Worm (Caenorhabditis elegans) whole organism, L2 larva: ENCODE data around the gene Y51B9A.8.
A peak's percentile ranks its signal among the peaks of the same experiment; 100 is the strongest.

Source experiments
- C34F6.9 ChIP-seq: fragments of 150-350 bp; optimal IDR thresholded peaks from 2 replicates; lab custom pipeline; 2014; ENCODE audit warnings: missing biosample characterization, missing genetic modification characterization
- F13H6.1 ChIP-seq: sonication (generic microtip); optimal IDR thresholded peaks from 2 replicates; lab custom pipeline; 2016; ENCODE audit warnings: missing genetic modification characterization, missing compliant biosample characterization
- R02D3.7 ChIP-seq: fragments of 150-350 bp; optimal IDR thresholded peaks from 2 replicates; lab custom pipeline; 2014; ENCODE audit warnings: missing biosample characterization, missing genetic modification characterization
- Y55F3AM.14 ChIP-seq: fragments of 200-800 bp; sonication (Bioruptor generic); optimal IDR thresholded peaks from 2 replicates; lab custom pipeline; 2018; ENCODE audit warnings: mild to moderate bottlenecking, missing genetic modification characterization, missing compliant biosample characterization
- alr-1 ChIP-seq: fragments of 150-350 bp; optimal IDR thresholded peaks from 2 replicates; lab custom pipeline; 2014; ENCODE audit warnings: missing biosample characterization, missing genetic modification characterization
- aly-2 ChIP-seq: fragments of 150-350 bp; optimal IDR thresholded peaks from 2 replicates; lab custom pipeline; 2014; ENCODE audit warnings: missing biosample characterization, missing genetic modification characterization
- ceh-16 ChIP-seq: fragments of 150-350 bp; optimal IDR thresholded peaks from 2 replicates; lab custom pipeline; 2014; ENCODE audit warnings: missing biosample characterization, missing genetic modification characterization
- crh-2 ChIP-seq: sonication (generic microtip); optimal IDR thresholded peaks from 2 replicates; lab custom pipeline; 2017; ENCODE audit warnings: missing biosample characterization, missing genetic modification characterization
- egl-27 ChIP-seq: sonication (generic microtip); optimal IDR thresholded peaks from 3 replicates; lab custom pipeline; 2017; ENCODE audit warnings: missing biosample characterization, missing genetic modification reagents, missing genetic modification characterization
- elt-3 ChIP-seq: sonication (generic microtip); optimal IDR thresholded peaks from 2 replicates; lab custom pipeline; 2017; ENCODE audit warnings: missing biosample characterization, missing genetic modification characterization
- fos-1 ChIP-seq: fragments of 150-350 bp; optimal IDR thresholded peaks from 2 replicates; lab custom pipeline; 2014; ENCODE audit warnings: missing biosample characterization, missing genetic modification characterization
- gmeb-1 ChIP-seq: fragments of 150-350 bp; optimal IDR thresholded peaks from 2 replicates; lab custom pipeline; 2014; ENCODE audit warnings: missing biosample characterization, missing genetic modification characterization
- lsy-2 ChIP-seq, 2 experiments: fragments of 150-350 bp in 1 of 2; sonication (generic microtip) in 1 of 2; optimal IDR thresholded peaks; 2 replicates each; lab custom pipeline; 2014 to 2017; ENCODE audit warnings: missing biosample characterization in 2 of 2, missing genetic modification characterization in 2 of 2
- mab-5 ChIP-seq: fragments of 150-350 bp; optimal IDR thresholded peaks from 2 replicates; lab custom pipeline; 2014; ENCODE audit warnings: missing biosample characterization, missing genetic modification characterization
- mbf-1 ChIP-seq: sonication (generic microtip); optimal IDR thresholded peaks from 2 replicates; lab custom pipeline; 2017; ENCODE audit warnings: missing biosample characterization, missing genetic modification characterization
- mdl-1 ChIP-seq, 2 experiments: fragments of 150-350 bp in 1 of 2; sonication (generic microtip) in 1 of 2; optimal IDR thresholded peaks; 2 replicates each; lab custom pipeline; 2017; ENCODE audit warnings: missing biosample characterization in 2 of 2, missing genetic modification characterization in 2 of 2
- nhr-10 ChIP-seq: sonication (generic microtip); optimal IDR thresholded peaks from 2 replicates; lab custom pipeline; 2017; ENCODE audit warnings: missing biosample characterization, missing genetic modification characterization
- nhr-11 ChIP-seq: fragments of 150-350 bp; optimal IDR thresholded peaks from 2 replicates; lab custom pipeline; 2014; ENCODE audit warnings: missing biosample characterization, missing genetic modification characterization
- nhr-12 ChIP-seq: fragments of 150-350 bp; optimal IDR thresholded peaks from 2 replicates; lab custom pipeline; 2014; ENCODE audit warnings: missing biosample characterization, missing genetic modification characterization
- nhr-129 ChIP-seq: fragments of 150-350 bp; optimal IDR thresholded peaks from 2 replicates; lab custom pipeline; 2014; ENCODE audit warnings: missing biosample characterization, missing genetic modification characterization
- nhr-21 ChIP-seq: fragments of 150-350 bp; optimal IDR thresholded peaks from 2 replicates; lab custom pipeline; 2014; ENCODE audit warnings: missing biosample characterization, missing genetic modification characterization
- nhr-23 ChIP-seq: fragments of 150-350 bp; optimal IDR thresholded peaks from 2 replicates; lab custom pipeline; 2014; ENCODE audit warnings: missing biosample characterization, missing genetic modification reagents, missing genetic modification characterization
- nhr-25 ChIP-seq: fragments of 150-350 bp; sonication (generic microtip); optimal IDR thresholded peaks from 3 replicates; lab custom pipeline; 2014; ENCODE audit warnings: missing biosample characterization, missing genetic modification characterization
- nhr-6 ChIP-seq: fragments of 150-350 bp; optimal IDR thresholded peaks from 2 replicates; lab custom pipeline; 2014; ENCODE audit warnings: missing biosample characterization, missing genetic modification characterization
- nhr-77 ChIP-seq: fragments of 150-350 bp; optimal IDR thresholded peaks from 2 replicates; lab custom pipeline; 2014; ENCODE audit warnings: missing biosample characterization, missing genetic modification characterization
- peb-1 ChIP-seq: fragments of 150-350 bp; optimal IDR thresholded peaks from 2 replicates; lab custom pipeline; 2014; ENCODE audit warnings: missing biosample characterization, missing genetic modification characterization
- sem-4 ChIP-seq: fragments of 150-350 bp; optimal IDR thresholded peaks from 2 replicates; lab custom pipeline; 2014; ENCODE audit warnings: missing biosample characterization, missing genetic modification reagents, missing genetic modification characterization
- skn-1 ChIP-seq: sonication (generic microtip); optimal IDR thresholded peaks from 2 replicates; lab custom pipeline; 2017; ENCODE audit warnings: missing biosample characterization, missing genetic modification characterization
- sma-3 ChIP-seq: sonication (generic microtip); optimal IDR thresholded peaks from 2 replicates; lab custom pipeline; 2016; ENCODE audit warnings: missing genetic modification reagents, missing genetic modification characterization, missing compliant biosample characterization
- sma-9 ChIP-seq, 2 experiments: fragments of 150-350 bp in 1 of 2; sonication (generic microtip) in 1 of 2; optimal IDR thresholded peaks; 2 replicates each; lab custom pipeline; 2014 to 2016; ENCODE audit warnings: missing genetic modification characterization in 2 of 2, mild to moderate bottlenecking in 1 of 2, missing biosample characterization in 1 of 2, missing compliant biosample characterization in 1 of 2, missing genetic modification reagents in 1 of 2, moderate library complexity in 1 of 2
- snpc-4 ChIP-seq: fragments of 150-350 bp; optimal IDR thresholded peaks from 2 replicates; lab custom pipeline; 2014; ENCODE audit warnings: missing biosample characterization, missing genetic modification characterization
- unc-39 ChIP-seq: fragments of 150-350 bp; optimal IDR thresholded peaks from 2 replicates; lab custom pipeline; 2014; ENCODE audit warnings: missing biosample characterization, missing genetic modification characterization
- unc-55 ChIP-seq: fragments of 150-350 bp; sonication (generic microtip); optimal IDR thresholded peaks from 3 replicates; lab custom pipeline; 2014; ENCODE audit warnings: missing biosample characterization, missing genetic modification reagents, missing genetic modification characterization
- unc-62 ChIP-seq: fragments of 150-350 bp; optimal IDR thresholded peaks from 2 replicates; lab custom pipeline; 2014; ENCODE audit warnings: missing biosample characterization, missing genetic modification reagents, missing genetic modification characterization
- zag-1 ChIP-seq: fragments of 150-350 bp; optimal IDR thresholded peaks from 2 replicates; lab custom pipeline; 2014; ENCODE audit warnings: missing biosample characterization, missing genetic modification characterization
- ztf-11 ChIP-seq: sonication (generic microtip); optimal IDR thresholded peaks from 2 replicates; lab custom pipeline; 2017; ENCODE audit warnings: missing biosample characterization, missing genetic modification characterization
- ztf-4 ChIP-seq: fragments of 150-350 bp; optimal IDR thresholded peaks from 2 replicates; lab custom pipeline; 2014; ENCODE audit warnings: missing biosample characterization, missing genetic modification characterization

The Y51B9A.8 gene

ce11 chrII:9427644-9428043, 29.0 kb downstream of the Y51B9A.8 start, which contains the start of gene M176.5:
TSS of gene M176.5 (minus strand) at chrII:9427744.
- no peak for TF ChIP-seq unc-39 (tag; lab: Kevin White, UChicago)
- peak; percentile 15 for TF ChIP-seq F13H6.1 (tag; lab: Kevin White, UChicago)

ce11 chrII:9431119-9431518, 32.5 kb downstream of the Y51B9A.8 start:
- TF ChIP-seq snpc-4 (tag; lab: Kevin White, UChicago): no peak
- TF ChIP-seq ztf-4 (tag; lab: Kevin White, UChicago): no peak
- TF ChIP-seq R02D3.7 (tag; lab: Kevin White, UChicago): no peak
- TF ChIP-seq nhr-23 (tag; lab: Kevin White, UChicago): no peak
- no peak for TF ChIP-seq nhr-77 (tag; lab: Kevin White, UChicago)
- TF ChIP-seq unc-39 (tag; lab: Kevin White, UChicago): no peak
- no peak for TF ChIP-seq aly-2
- TF ChIP-seq peb-1 (tag; lab: Kevin White, UChicago): no peak
- no peak for TF ChIP-seq ceh-16 (tag; lab: Kevin White, UChicago)
- no peak for TF ChIP-seq gmeb-1 (tag; lab: Kevin White, UChicago)
- no peak for TF ChIP-seq fos-1
- TF ChIP-seq sma-9 (GFP tag; optimal IDR thresholded peaks at IDR 0.05; lab: Kevin White, UChicago): no peak
- no peak for TF ChIP-seq sma-9 (tag; optimal IDR thresholded peaks at IDR 0.05; lab: Kevin White, UChicago)
- TF ChIP-seq Y55F3AM.14 (GFP tag; lab: Kevin White, UChicago): no peak
- TF ChIP-seq ztf-11 (tag; lab: Kevin White, UChicago): no peak
- TF ChIP-seq unc-62: no peak
- no peak for TF ChIP-seq zag-1 (tag; lab: Kevin White, UChicago)
- TF ChIP-seq nhr-25 (tag; lab: Kevin White, UChicago): no peak
- no peak for TF ChIP-seq unc-55 (GFP tag; lab: Kevin White, UChicago)

- TF ChIP-seq nhr-25 (tag; lab: Kevin White, UChicago) (peak; percentile 26), nhr-10 (tag; lab: Kevin White, UChicago) (no peak), mbf-1 (tag; lab: Kevin White, UChicago) (no peak)
Observed at ce11 chrII:9433609-9434008, 35.0 kb downstream of the Y51B9A.8 start, which contains the start of gene kin-15. TSS of gene kin-15 (minus strand) at chrII:9433709.

- TF ChIP-seq elt-3: no peak
- no peak for TF ChIP-seq nhr-23 (tag; lab: Kevin White, UChicago)
- no peak for TF ChIP-seq peb-1 (tag; lab: Kevin White, UChicago)
- TF ChIP-seq F13H6.1 (tag; lab: Kevin White, UChicago): no peak
- TF ChIP-seq sma-9 (GFP tag; optimal IDR thresholded peaks at IDR 0.05; lab: Kevin White, UChicago): no peak
- TF ChIP-seq sma-9 (tag; optimal IDR thresholded peaks at IDR 0.05; lab: Kevin White, UChicago): no peak
- TF ChIP-seq mab-5 (tag; lab: Kevin White, UChicago): no peak
- no peak for TF ChIP-seq nhr-12 (tag; lab: Kevin White, UChicago)
Observed at ce11 chrII:9436009-9436408, 37.4 kb downstream of the Y51B9A.8 start, which contains the start of gene kin-16. TSS of gene kin-16 (minus strand) at chrII:9436109.

- TF ChIP-seq ztf-4 (tag; lab: Kevin White, UChicago) (no peak), alr-1 (tag; lab: Kevin White, UChicago) (no peak), nhr-21 (tag; lab: Kevin White, UChicago) (no peak), gmeb-1 (tag; lab: Kevin White, UChicago) (no peak), nhr-10 (tag; lab: Kevin White, UChicago) (no peak), peb-1 (tag; lab: Kevin White, UChicago) (no peak), sma-3 (GFP tag; lab: Kevin White, UChicago) (no peak), ztf-11 (tag; lab: Kevin White, UChicago) (no peak)
Observed at ce11 chrII:9438227-9438626, 39.6 kb downstream of the Y51B9A.8 start, which contains the start of gene chil-13. TSS of gene chil-13 (minus strand) at chrII:9438327.

ce11 chrII:9438853-9439252, 40.2 kb downstream of the Y51B9A.8 start:
- TF ChIP-seq nhr-12 (tag; lab: Kevin White, UChicago) (no peak), nhr-129 (tag; lab: Kevin White, UChicago) (no peak), crh-2 (tag; lab: Kevin White, UChicago) (no peak), lsy-2 (tag; optimal IDR thresholded peaks at IDR 0.05; lab: Kevin White, UChicago) (no peak), skn-1 (tag; lab: Kevin White, UChicago) (no peak), egl-27 (no peak), nhr-77 (tag; lab: Kevin White, UChicago) (no peak), sem-4 (tag; lab: Kevin White, UChicago) (no peak), nhr-6 (no peak), nhr-11 (tag; lab: Kevin White, UChicago) (no peak), C34F6.9 (tag; lab: Kevin White, UChicago) (no peak), alr-1 (tag; lab: Kevin White, UChicago) (no peak), fos-1 (no peak), mdl-1 (tag; optimal IDR thresholded peaks at IDR 0.05; lab: Kevin White, UChicago) (no peak), Y55F3AM.14 (GFP tag; lab: Kevin White, UChicago) (no peak), gmeb-1 (tag; lab: Kevin White, UChicago) (no peak)
- TF ChIP-seq, all 48 proteins: peak for 0
